Fruit fly (Drosophila melanogaster): ENCODE results near the gene CG15747.
A peak's percentile ranks its signal among the peaks of the same experiment; 100 is the strongest.

CG15747 gene

dm6 chrX:13376520-13376919 lies 38.4 kb downstream of the CG15747 start (continued):
- TF ChIP-seq chm (GFP tag; IDR thresholded peaks at IDR 0.05) (no peak), CG1603 (tag; optimal IDR thresholded peaks at IDR 0.05) (peak; percentile 3), row (GFP tag; IDR thresholded peaks at IDR 0.05) (peak; percentile 51; the same call in 2 of the 3 replicates), cg (GFP tag; optimal IDR thresholded peaks at IDR 0.05) (no peak), E2f1 (GFP tag; IDR thresholded peaks at IDR 0.05) (peak; percentile 17; the same call in 1 of the 2 replicates), CG6175 (GFP tag; IDR thresholded peaks at IDR 0.05) (no peak), CG34224 (GFP tag; IDR thresholded peaks at IDR 0.05; ENCODE audit: partially characterized antibody) (no peak), CG11093 (GFP tag; IDR thresholded peaks at IDR 0.05) (no peak), Atf6 (GFP tag; IDR thresholded peaks at IDR 0.05) (peak; percentile 30; the same call in 1 of the 2 replicates), HmgZ (tag; optimal IDR thresholded peaks at IDR 0.05) (peak; percentile 19), CG8924 (tag; optimal IDR thresholded peaks at IDR 0.05) (peak; percentile 20), pho (GFP tag; optimal IDR thresholded peaks at IDR 0.05) (peak; percentile 15), CG10209 (GFP tag; optimal IDR thresholded peaks at IDR 0.05) (peak; percentile 24), Fer1 (GFP tag; optimal IDR thresholded peaks at IDR 0.05) (peak; percentile 29), eyg (GFP tag; optimal IDR thresholded peaks at IDR 0.05) (no peak), gem (tag; optimal IDR thresholded peaks at IDR 0.05) (peak; percentile 47), Med (GFP tag) (peak; percentile 86), CG8359 (GFP tag; optimal IDR thresholded peaks at IDR 0.05; ENCODE audit: borderline replicate concordance) (no peak), NFAT (GFP tag; IDR thresholded peaks at IDR 0.05) (no peak), grau (tag; optimal IDR thresholded peaks at IDR 0.05) (peak; percentile 31), lab (GFP tag; optimal IDR thresholded peaks at IDR 0.05) (peak; percentile 70), CG11696 (GFP tag; IDR thresholded peaks at IDR 0.05) (peak; percentile 82), ac (GFP tag; optimal IDR thresholded peaks at IDR 0.05) (no peak), Dbx (GFP tag; IDR thresholded peaks at IDR 0.05) (0 out of 3 replicates have a peak, but pooled peaks have one; percentile 8), CG6689 (GFP tag; IDR thresholded peaks at IDR 0.05) (0 out of 2 replicates have a peak, but pooled peaks have one; percentile 10), CG3163 (GFP tag; optimal IDR thresholded peaks at IDR 0.05) (no peak), HHEX (GFP tag; optimal IDR thresholded peaks at IDR 0.05) (peak; percentile 27), sens (GFP tag) (peak; percentile 63), Dip3 (GFP tag; optimal IDR thresholded peaks at IDR 0.05) (no peak), CG2678 (tag; optimal IDR thresholded peaks at IDR 0.05) (peak; percentile 50), PHDP (tag; optimal IDR thresholded peaks at IDR 0.05) (peak; percentile 11), stc (GFP tag; IDR thresholded peaks at IDR 0.05) (peak; percentile 54), unpg (GFP tag; optimal IDR thresholded peaks at IDR 0.05) (peak; percentile 2), slbo (GFP tag; IDR thresholded peaks at IDR 0.05) (peak; percentile 46; the same call in 1 of the 2 replicates), CG1832 (GFP tag; optimal IDR thresholded peaks at IDR 0.05) (no peak), fd64A (GFP tag; optimal IDR thresholded peaks at IDR 0.05) (no peak), Fer3 (tag; optimal IDR thresholded peaks at IDR 0.05) (no peak), sug (tag; optimal IDR thresholded peaks at IDR 0.05) (peak; percentile 2), CG8290 (GFP tag; optimal IDR thresholded peaks at IDR 0.05) (no peak), CG8290 (tag; optimal IDR thresholded peaks at IDR 0.05) (peak in 1 of 2 experiments; percentile 43), kni (GFP tag; optimal IDR thresholded peaks at IDR 0.05) (no peak), Drgx (GFP tag; IDR thresholded peaks at IDR 0.05) (peak; percentile 55), CG3281 (GFP tag; optimal IDR thresholded peaks at IDR 0.05) (peak; percentile 44), CG17612 (GFP tag; IDR thresholded peaks at IDR 0.05) (no peak), Bteb2 (GFP tag; optimal IDR thresholded peaks at IDR 0.05) (peak; percentile 18), CG17385 (GFP tag; optimal IDR thresholded peaks at IDR 0.05) (peak; percentile 26), CG42726 (GFP tag; IDR thresholded peaks at IDR 0.05; ENCODE audit: partially characterized antibody) (no peak), Bgb (GFP tag; IDR thresholded peaks at IDR 0.05; ENCODE audit: partially characterized antibody) (no peak), odd (GFP tag; optimal IDR thresholded peaks at IDR 0.05) (no peak), mam (GFP tag; optimal IDR thresholded peaks at IDR 0.05) (peak; percentile 29), Sox102F (GFP tag; optimal IDR thresholded peaks at IDR 0.05) (no peak)
